Fruit fly (Drosophila melanogaster): ENCODE results near the gene PKD.

dm6 chr3R:18298298-18298899 lies 15.8 kb downstream of the PKD start:
- TF ChIP-seq rgr (GFP tag; optimal IDR thresholded peaks at IDR 0.05) (peak; percentile 59), Myc (optimal IDR thresholded peaks at IDR 0.05) (no peak), usp (GFP tag; optimal IDR thresholded peaks at IDR 0.05) (no peak)
